Fruit fly (Drosophila melanogaster) whole organism: Measurements from ENCODE around the gene Srr.

Source experiments
- Dll ChIP-seq: fragments of >200 bp; optimal IDR thresholded peaks from 2 replicates; lab custom pipeline; 2017
- usp ChIP-seq: fragments of >200 bp; optimal IDR thresholded peaks from 2 replicates; lab custom pipeline; 2017; ENCODE audit warnings: missing biosample characterization, missing genetic modification characterization, mixed read lengths

DNA sequence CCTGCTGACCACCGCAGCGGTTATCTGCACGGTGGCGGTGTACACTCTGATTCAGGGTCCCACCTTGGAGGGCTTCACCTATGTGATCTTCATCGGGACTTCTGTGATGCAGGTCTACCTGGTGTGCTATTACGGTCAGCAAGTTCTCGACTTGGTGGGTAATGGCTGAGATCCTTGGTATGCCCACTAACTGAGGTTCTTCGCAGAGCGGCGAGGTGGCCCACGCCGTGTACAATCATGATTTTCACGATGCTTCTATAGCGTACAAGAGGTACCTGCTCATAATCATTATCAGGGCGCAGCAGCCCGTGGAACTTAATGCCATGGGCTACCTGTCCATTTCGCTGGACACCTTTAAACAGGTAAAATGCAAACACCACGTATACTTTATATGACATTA is 33.9 kb downstream of the Srr start:
- TF ChIP-seq Dll (lab: Kevin White, UChicago) (no peak), usp (no peak)
